Worm (Caenorhabditis elegans): Measurements from ENCODE around the gene ZC449.7.

Gene ZC449.7

ce11 chrX:5018062-5018653 is 4.3 kb downstream of the ZC449.7 start:
- TF ChIP-seq B0035.1 (tag; optimal IDR thresholded peaks at IDR 0.05) (no peak), atf-7 (tag; optimal IDR thresholded peaks at IDR 0.05) (no peak), fkh-3 (tag; optimal IDR thresholded peaks at IDR 0.05) (no peak), T07F8.4 (tag; optimal IDR thresholded peaks at IDR 0.05) (no peak), F55B11.4 (tag; optimal IDR thresholded peaks at IDR 0.05; ENCODE audit: borderline replicate concordance, insufficient read depth) (no peak), nhr-80 (tag; optimal IDR thresholded peaks at IDR 0.05) (peak; percentile 78), ets-4 (GFP tag; optimal IDR thresholded peaks at IDR 0.05) (no peak), F10E7.11 (tag; optimal IDR thresholded peaks at IDR 0.05) (no peak), dpff-1 (tag; optimal IDR thresholded peaks at IDR 0.05) (no peak), madf-3 (GFP tag; IDR thresholded peaks at IDR 0.05) (no peak), unc-130 (GFP tag; optimal IDR thresholded peaks at IDR 0.05) (no peak), Y53F4B.3 (GFP tag; IDR thresholded peaks at IDR 0.05) (no peak), cebp-1 (GFP tag; IDR thresholded peaks at IDR 0.05) (peak; percentile 85; the same call in 1 of the 2 replicates), cebp-1 (tag; optimal IDR thresholded peaks at IDR 0.05) (peak; percentile 96), hrde-1 (tag; optimal IDR thresholded peaks at IDR 0.05; ENCODE audit: borderline replicate concordance) (no peak), F22D6.2 (tag; optimal IDR thresholded peaks at IDR 0.05) (no peak), hmg-20 (GFP tag; IDR thresholded peaks at IDR 0.05) (no peak), rpc-1 (optimal IDR thresholded peaks at IDR 0.05) (no peak), rpc-1 (tag; optimal IDR thresholded peaks at IDR 0.05) (no peak), snpc-1.3 (tag; optimal IDR thresholded peaks at IDR 0.05; ENCODE audit: insufficient read depth) (no peak), K12H6.12 (tag; optimal IDR thresholded peaks at IDR 0.05) (no peak), nhr-27 (tag; optimal IDR thresholded peaks at IDR 0.05) (no peak), tbp1 (GFP tag; optimal IDR thresholded peaks at IDR 0.05) (no peak), xnd-1 (tag; optimal IDR thresholded peaks at IDR 0.05) (no peak), dox-1 (GFP tag; IDR thresholded peaks at IDR 0.05) (0 out of 2 replicates have a peak, but pooled peaks have one; percentile 15), attf-6 (GFP tag; IDR thresholded peaks at IDR 0.05) (no peak), egl-18 (GFP tag; IDR thresholded peaks at IDR 0.05) (no peak), attf-5 (GFP tag; optimal IDR thresholded peaks at IDR 0.05) (peak; percentile 35), let-607 (tag; optimal IDR thresholded peaks at IDR 0.05) (peak; percentile 54 to 83), mes-4 (tag; optimal IDR thresholded peaks at IDR 0.05) (no peak), bed-1 (GFP tag; IDR thresholded peaks at IDR 0.05) (no peak), ama-1 (optimal IDR thresholded peaks at IDR 0.05) (no peak), ama-1 (GFP tag; optimal IDR thresholded peaks at IDR 0.05) (no peak), lin-35 (GFP tag; optimal IDR thresholded peaks at IDR 0.05) (no peak), B0261.1 (tag; optimal IDR thresholded peaks at IDR 0.05) (no peak), attf-3 (GFP tag; conservative IDR thresholded peaks at IDR 0.05) (no peak)

- TF ChIP-seq C06A6.2 (GFP tag; conservative IDR thresholded peaks at IDR 0.05) (no peak), lin-54 (GFP tag; optimal IDR thresholded peaks at IDR 0.05) (no peak), gei-17 (GFP tag; optimal IDR thresholded peaks at IDR 0.05) (no peak), snpc-4 (GFP tag; optimal IDR thresholded peaks at IDR 0.05) (no peak), snpc-4 (tag; optimal IDR thresholded peaks at IDR 0.05) (no peak), lin-35 (GFP tag; optimal IDR thresholded peaks at IDR 0.05) (no peak), rpc-1 (optimal IDR thresholded peaks at IDR 0.05) (no peak), rpc-1 (tag; optimal IDR thresholded peaks at IDR 0.05) (no peak), F55B11.4 (tag; optimal IDR thresholded peaks at IDR 0.05; ENCODE audit: borderline replicate concordance, insufficient read depth) (no peak), F49E8.2 (tag; optimal IDR thresholded peaks at IDR 0.05; ENCODE audit: insufficient read depth) (no peak)
Measured at ce11 chrX:5020996-5021395, 7.1 kb downstream of the ZC449.7 start, which contains the start of gene ZC449.2. Gene ZC449.2, plus strand, starts transcription at chrX:5021285.
